Comparison of ENCODE assay signal across 5 fruit fly cellular contexts in the genomic region with DNA sequence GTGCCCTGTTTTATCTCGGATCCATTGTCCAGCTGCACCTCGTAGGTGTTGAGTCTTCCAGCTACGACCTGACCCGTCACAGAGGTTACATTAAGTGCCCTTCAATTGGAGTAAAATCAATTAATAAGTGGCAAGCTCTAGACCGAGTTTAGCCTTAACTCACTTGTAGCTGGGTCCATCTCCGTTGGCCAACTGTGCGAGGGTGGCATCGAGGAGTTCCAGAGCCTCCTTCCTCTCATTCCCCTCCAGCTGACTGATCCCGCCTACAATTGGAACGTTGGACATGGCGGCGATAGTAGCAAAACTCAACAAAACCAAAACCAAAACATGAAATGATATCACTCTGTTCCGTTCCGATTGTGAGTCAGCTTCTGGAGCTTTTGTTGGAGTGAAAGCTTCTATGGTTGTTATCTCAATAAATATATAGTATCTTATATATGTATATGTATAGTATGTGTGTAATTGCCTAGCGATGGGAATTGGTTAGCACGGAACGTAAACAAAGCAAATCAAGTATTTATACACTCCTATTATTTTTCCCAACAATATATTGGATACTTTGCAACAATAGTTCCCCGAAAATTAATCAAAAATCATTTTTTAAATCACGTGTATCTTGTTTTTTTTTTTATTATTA.
TF ChIP-seq lines count a peak whose summit lies in the region.

Gene CG8066 (minus strand): TSS at position 347 of the 637 bp plus-strand sequence.

- no peak for TF ChIP-seq CTCF in whole organism, embryonic (GFP tag; optimal IDR thresholded peaks at IDR 0.05; lab: Kevin White, UChicago)

TF ChIP-seq in whole organism, adult, 20 proteins besides CTCF, POLR2A, EP300 and RAD21 (continues in another document):
- TF ChIP-seq CG7101 (tag; optimal IDR thresholded peaks at IDR 0.05; lab: Kevin White, UChicago) (peak; percentile 23), ovo (GFP tag; optimal IDR thresholded peaks at IDR 0.05; lab: Kevin White, UChicago) (peak; percentile 1), cic (GFP tag; optimal IDR thresholded peaks at IDR 0.05; lab: Kevin White, UChicago) (peak; percentile 75), Hr96 (GFP tag; optimal IDR thresholded peaks at IDR 0.05; lab: Kevin White, UChicago) (no peak), kay (GFP tag; lab: Kevin White, UChicago; ENCODE audit: borderline replicate concordance) (peak; percentile 98), Crg-1 (GFP tag; optimal IDR thresholded peaks at IDR 0.05; lab: Kevin White, UChicago) (no peak), CG33017 (tag; optimal IDR thresholded peaks at IDR 0.05; lab: Kevin White, UChicago) (peak; percentile 68), CG14711 (tag; optimal IDR thresholded peaks at IDR 0.05; lab: Kevin White, UChicago) (peak; percentile 46), bab1 (GFP tag; optimal IDR thresholded peaks at IDR 0.05; lab: Kevin White, UChicago) (no peak), cnc (optimal IDR thresholded peaks at IDR 0.05; lab: Kevin White, UChicago) (no peak), Mnt (GFP tag; optimal IDR thresholded peaks at IDR 0.05; lab: Kevin White, UChicago) (no peak), Clk (GFP tag; optimal IDR thresholded peaks at IDR 0.05; lab: Kevin White, UChicago) (no peak), CG1620 (GFP tag; optimal IDR thresholded peaks at IDR 0.05; lab: Kevin White, UChicago) (no peak), CG11617 (GFP tag; optimal IDR thresholded peaks at IDR 0.05; lab: Kevin White, UChicago) (peak; percentile 42), CG5204 (GFP tag; optimal IDR thresholded peaks at IDR 0.05; lab: Kevin White, UChicago) (no peak), CG12768 (GFP tag; optimal IDR thresholded peaks at IDR 0.05; lab: Kevin White, UChicago) (peak; percentile 18), toe (GFP tag; optimal IDR thresholded peaks at IDR 0.05; lab: Kevin White, UChicago) (peak; percentile 52)

TF ChIP-seq in whole organism, embryonic, 481 proteins besides CTCF, POLR2A, EP300 and RAD21 (continues in another document):
- TF ChIP-seq caup (GFP tag; optimal IDR thresholded peaks at IDR 0.05; lab: Kevin White, UChicago; ENCODE audit: severe bottlenecking), result peak; percentile 46
- TF ChIP-seq gem (tag; optimal IDR thresholded peaks at IDR 0.05; lab: Kevin White, UChicago), result peak; percentile 49
- TF ChIP-seq CG4404 (GFP tag; IDR thresholded peaks at IDR 0.05; lab: Robert Waterston, UW), result no peak
- TF ChIP-seq CG8478 (optimal IDR thresholded peaks at IDR 0.05; lab: Kevin White, UChicago), result no peak
- TF ChIP-seq Dll (GFP tag; IDR thresholded peaks at IDR 0.05; lab: Robert Waterston, UW; ENCODE audit: partially characterized antibody), result no peak
- no peak for TF ChIP-seq fru (optimal IDR thresholded peaks at IDR 0.05; lab: Kevin White, UChicago)
- no peak for TF ChIP-seq klu (GFP tag; IDR thresholded peaks at IDR 0.05; lab: Robert Waterston, UW)
- TF ChIP-seq CG18599 (GFP tag; optimal IDR thresholded peaks at IDR 0.05; lab: Kevin White, UChicago), result peak; percentile 49
- TF ChIP-seq nmo (GFP tag; optimal IDR thresholded peaks at IDR 0.05; lab: Kevin White, UChicago), result no peak
- no peak for TF ChIP-seq HLH3B (GFP tag; IDR thresholded peaks at IDR 0.05; lab: Robert Waterston, UW)
- TF ChIP-seq oc (tag; optimal IDR thresholded peaks at IDR 0.05; lab: Kevin White, UChicago), result no peak
- no peak for TF ChIP-seq tup (GFP tag; optimal IDR thresholded peaks at IDR 0.05; lab: Kevin White, UChicago)
- TF ChIP-seq HmgZ (tag; optimal IDR thresholded peaks at IDR 0.05; lab: Kevin White, UChicago), result no peak
- no peak for TF ChIP-seq Dref (GFP tag; IDR thresholded peaks at IDR 0.05; lab: Robert Waterston, UW)
- TF ChIP-seq CG1603 (tag; optimal IDR thresholded peaks at IDR 0.05; lab: Kevin White, UChicago), result no peak
- peak; percentile 11 for TF ChIP-seq CoRest (tag; optimal IDR thresholded peaks at IDR 0.05; lab: Kevin White, UChicago)
- TF ChIP-seq Hsf (GFP tag; optimal IDR thresholded peaks at IDR 0.05; lab: Kevin White, UChicago), result no peak
- TF ChIP-seq sima (GFP tag; optimal IDR thresholded peaks at IDR 0.05; lab: Kevin White, UChicago), result no peak

TF ChIP-seq in whole organism, prepupa, 60 proteins besides CTCF, POLR2A, EP300 and RAD21 (continues in another document):
- TF ChIP-seq ss (GFP tag; optimal IDR thresholded peaks at IDR 0.05; lab: Kevin White, UChicago) (peak in 1 of 2 experiments; percentile 7), Sox14 (GFP tag; optimal IDR thresholded peaks at IDR 0.05; lab: Kevin White, UChicago) (no peak), net (GFP tag; optimal IDR thresholded peaks at IDR 0.05; lab: Kevin White, UChicago) (peak; percentile 11), CG10669 (GFP tag; optimal IDR thresholded peaks at IDR 0.05; lab: Kevin White, UChicago) (no peak), CG10631 (GFP tag; optimal IDR thresholded peaks at IDR 0.05; lab: Kevin White, UChicago) (peak; percentile 1), CG8119 (GFP tag; IDR thresholded peaks at IDR 0.05; lab: Robert Waterston, UW) (peak; percentile 48; the same call in 2 of the 3 replicates), lz (GFP tag; optimal IDR thresholded peaks at IDR 0.05; lab: Kevin White, UChicago) (no peak), Eip93F (GFP tag; optimal IDR thresholded peaks at IDR 0.05; lab: Kevin White, UChicago) (no peak), Eip78C (GFP tag; lab: Kevin White, UChicago) (peak; percentile 71), Hr4 (GFP tag; optimal IDR thresholded peaks at IDR 0.05; lab: Kevin White, UChicago) (peak; percentile 20), CG6854 (GFP tag; optimal IDR thresholded peaks at IDR 0.05; lab: Kevin White, UChicago) (no peak), CG7368 (GFP tag; optimal IDR thresholded peaks at IDR 0.05; lab: Kevin White, UChicago) (no peak), CG9139 (GFP tag; optimal IDR thresholded peaks at IDR 0.05; lab: Kevin White, UChicago) (no peak), fd85E (GFP tag; optimal IDR thresholded peaks at IDR 0.05; lab: Kevin White, UChicago) (no peak), Smox (GFP tag; optimal IDR thresholded peaks at IDR 0.05; lab: Kevin White, UChicago) (no peak), acj6 (GFP tag; optimal IDR thresholded peaks at IDR 0.05; lab: Kevin White, UChicago) (peak; percentile 1), CG34406 (GFP tag; optimal IDR thresholded peaks at IDR 0.05; lab: Kevin White, UChicago) (peak; percentile 9), CG6163 (GFP tag; IDR thresholded peaks at IDR 0.05; lab: Robert Waterston, UW) (0 out of 3 replicates have a peak, but pooled peaks have one; percentile 10)

TF ChIP-seq in whole organism, pupa, 21 proteins besides CTCF, POLR2A, EP300 and RAD21 (continues in another document):
- TF ChIP-seq CG32121 (GFP tag; IDR thresholded peaks at IDR 0.05; lab: Robert Waterston, UW) (no peak), CG13204 (GFP tag; optimal IDR thresholded peaks at IDR 0.05; lab: Kevin White, UChicago) (no peak), CG15710 (tag; optimal IDR thresholded peaks at IDR 0.05; lab: Kevin White, UChicago) (no peak), Snoo (tag; optimal IDR thresholded peaks at IDR 0.05; lab: Kevin White, UChicago) (no peak), CG17806 (tag; optimal IDR thresholded peaks at IDR 0.05; lab: Kevin White, UChicago) (no peak), EcR (GFP tag; optimal IDR thresholded peaks at IDR 0.05; lab: Kevin White, UChicago) (no peak), D1 (tag; optimal IDR thresholded peaks at IDR 0.05; lab: Kevin White, UChicago) (no peak), CG10348 (GFP tag; IDR thresholded peaks at IDR 0.05; lab: Robert Waterston, UW) (no peak), Pif1A (GFP tag; optimal IDR thresholded peaks at IDR 0.05; lab: Kevin White, UChicago) (peak; percentile 13), CG14655 (GFP tag; optimal IDR thresholded peaks at IDR 0.05; lab: Kevin White, UChicago) (peak; percentile 21), fd96Ca (GFP tag; IDR thresholded peaks at IDR 0.05; lab: Robert Waterston, UW) (no peak), Ets98B (GFP tag; IDR thresholded peaks at IDR 0.05; lab: Robert Waterston, UW) (peak; percentile 54; the same call in 1 of the 2 replicates), CG8159 (tag; optimal IDR thresholded peaks at IDR 0.05; lab: Kevin White, UChicago) (no peak), CG12605 (GFP tag; IDR thresholded peaks at IDR 0.05; lab: Robert Waterston, UW) (no peak), CG34367 (tag; optimal IDR thresholded peaks at IDR 0.05; lab: Kevin White, UChicago) (no peak), CG8301 (tag; optimal IDR thresholded peaks at IDR 0.05; lab: Kevin White, UChicago) (peak; percentile 21), rn (GFP tag; IDR thresholded peaks at IDR 0.05; lab: Robert Waterston, UW) (no peak), CG4496 (GFP tag; IDR thresholded peaks at IDR 0.05; lab: Robert Waterston, UW) (peak; percentile 17; the same call in 1 of the 3 replicates), Pif1B (GFP tag; optimal IDR thresholded peaks at IDR 0.05; lab: Kevin White, UChicago) (no peak)

TF ChIP-seq in whole organism, wandering third instar larva, 38 proteins besides CTCF, POLR2A, EP300 and RAD21:
- TF ChIP-seq rgr (GFP tag; optimal IDR thresholded peaks at IDR 0.05; lab: Kevin White, UChicago) (peak; percentile 25), dl (GFP tag; optimal IDR thresholded peaks at IDR 0.05; lab: Kevin White, UChicago; ENCODE audit: insufficient read depth in 1 of 2, partially characterized antibody in 2 of 2) (no peak), brk (GFP tag; optimal IDR thresholded peaks at IDR 0.05; lab: Kevin White, UChicago) (no peak), ey (GFP tag; optimal IDR thresholded peaks at IDR 0.05; lab: Kevin White, UChicago) (peak; percentile 3), sv (GFP tag; optimal IDR thresholded peaks at IDR 0.05; lab: Kevin White, UChicago) (no peak), Mio (GFP tag; optimal IDR thresholded peaks at IDR 0.05; lab: Kevin White, UChicago) (no peak), Rel (GFP tag; optimal IDR thresholded peaks at IDR 0.05; lab: Kevin White, UChicago) (peak; percentile 28), Rel (tag; optimal IDR thresholded peaks at IDR 0.05; lab: Kevin White, UChicago) (no peak), foxo (GFP tag; optimal IDR thresholded peaks at IDR 0.05; lab: Kevin White, UChicago) (peak in 1 of 2 experiments; percentile 37), sage (GFP tag; optimal IDR thresholded peaks at IDR 0.05; lab: Kevin White, UChicago) (peak; percentile 65), br (GFP tag; optimal IDR thresholded peaks at IDR 0.05; lab: Kevin White, UChicago) (no peak), Jra (GFP tag; optimal IDR thresholded peaks at IDR 0.05; lab: Kevin White, UChicago) (peak; percentile 18), CrebA (GFP tag; optimal IDR thresholded peaks at IDR 0.05; lab: Kevin White, UChicago; ENCODE audit: borderline replicate concordance) (peak; percentile 53), woc (GFP tag; optimal IDR thresholded peaks at IDR 0.05; lab: Kevin White, UChicago) (no peak), Hnf4 (GFP tag; optimal IDR thresholded peaks at IDR 0.05; lab: Kevin White, UChicago) (peak; percentile 6)
